Fruit fly (Drosophila melanogaster) whole organism, wandering third instar larva: Measurements from ENCODE around the gene CG4842.

Source experiments
- Abd-B ChIP-seq: fragments of >200 bp; optimal IDR thresholded peaks from 2 replicates; lab custom pipeline; 2017; ENCODE audit warnings: missing biosample characterization, missing genetic modification characterization
- Hnf4 ChIP-seq: fragments of 200-800 bp; sonication (Bioruptor generic); optimal IDR thresholded peaks from 2 replicates; lab custom pipeline; 2016; ENCODE audit warnings: missing biosample characterization, mild to moderate bottlenecking, missing genetic modification characterization
- N ChIP-seq: fragments of >200 bp; optimal IDR thresholded peaks from 2 replicates; lab custom pipeline; 2018; ENCODE audit warnings: missing biosample characterization, missing external identifiers, missing genetic modification characterization
- OdsH ChIP-seq: fragments of 200-800 bp; sonication (Bioruptor generic); optimal IDR thresholded peaks from 2 replicates; lab custom pipeline; 2016; ENCODE audit warnings: missing biosample characterization, mild to moderate bottlenecking, missing genetic modification characterization
- jim ChIP-seq: fragments of 175-275, 200-325 bp; sonication (Bioruptor generic); optimal IDR thresholded peaks from 2 replicates; lab custom pipeline; 2016; ENCODE audit warnings: missing biosample characterization, mild to moderate bottlenecking, missing genetic modification characterization
- pan ChIP-seq: fragments of >200 bp; optimal IDR thresholded peaks from 2 replicates; lab custom pipeline; 2017
- psq ChIP-seq: fragments of 200-800 bp; sonication (Bioruptor generic); optimal IDR thresholded peaks from 3 replicates; lab custom pipeline; 2017; ENCODE audit warnings: missing biosample characterization, mild to moderate bottlenecking, missing genetic modification characterization, moderate library complexity
- tai ChIP-seq: sonication (Bioruptor generic); optimal IDR thresholded peaks from 2 replicates; lab custom pipeline; 2016; ENCODE audit warnings: missing biosample characterization, missing genetic modification characterization
- usp ChIP-seq: fragments of >200 bp; optimal IDR thresholded peaks from 2 replicates; lab custom pipeline; 2017; ENCODE audit warnings: missing biosample characterization, missing genetic modification characterization
- woc ChIP-seq: sonication (Bioruptor generic); optimal IDR thresholded peaks from 2 replicates; lab custom pipeline; 2016; ENCODE audit warnings: missing biosample characterization, mild to moderate bottlenecking, missing genetic modification characterization

DNA sequence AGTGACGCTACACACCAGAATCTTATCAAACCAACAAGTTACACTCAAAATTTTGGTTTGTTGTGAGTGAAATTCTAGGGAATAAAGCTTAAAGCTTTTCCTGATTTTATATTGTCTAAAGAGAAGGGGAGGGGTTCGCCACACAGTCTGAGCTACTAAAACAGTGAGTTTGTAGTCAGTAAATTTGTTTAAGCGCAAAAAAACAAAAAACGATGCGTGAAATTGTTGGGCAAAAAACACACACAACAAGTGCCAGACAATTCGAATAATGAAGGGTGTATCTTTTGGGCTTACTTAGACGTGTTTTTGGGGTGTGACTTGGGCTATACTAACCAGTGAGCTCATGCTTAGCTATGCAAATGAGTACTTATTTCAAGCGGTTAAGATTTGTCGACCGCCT lies 8.4 kb upstream of the CG4842 start:
- TF ChIP-seq tai (GFP tag; lab: Kevin White, UChicago) (no peak), jim (GFP tag; lab: Kevin White, UChicago) (no peak), OdsH (GFP tag; lab: Kevin White, UChicago) (no peak), N (GFP tag; lab: Kevin White, UChicago) (no peak), pan (lab: Kevin White, UChicago) (no peak), Hnf4 (GFP tag; lab: Kevin White, UChicago) (no peak), usp (GFP tag; lab: Kevin White, UChicago) (no peak), woc (no peak), psq (GFP tag; lab: Kevin White, UChicago) (no peak), Abd-B (GFP tag; lab: Kevin White, UChicago) (no peak)
